Fruit fly (Drosophila melanogaster) Kc167 (cell line): ENCODE data around the gene Smyd3.

ENCODE experiments used
- Myc ChIP-seq: fragments of >200 bp; optimal IDR thresholded peaks from 2 replicates; lab custom pipeline; 2017; ENCODE audit warnings: missing external identifiers
- psq ChIP-seq: fragments of >200 bp; optimal IDR thresholded peaks from 2 replicates; lab custom pipeline; 2017; ENCODE audit warnings: missing external identifiers
- ttk ChIP-seq: sonication (Bioruptor generic); optimal IDR thresholded peaks from 2 replicates; lab custom pipeline; 2017; ENCODE audit warnings: missing external identifiers

DNA sequence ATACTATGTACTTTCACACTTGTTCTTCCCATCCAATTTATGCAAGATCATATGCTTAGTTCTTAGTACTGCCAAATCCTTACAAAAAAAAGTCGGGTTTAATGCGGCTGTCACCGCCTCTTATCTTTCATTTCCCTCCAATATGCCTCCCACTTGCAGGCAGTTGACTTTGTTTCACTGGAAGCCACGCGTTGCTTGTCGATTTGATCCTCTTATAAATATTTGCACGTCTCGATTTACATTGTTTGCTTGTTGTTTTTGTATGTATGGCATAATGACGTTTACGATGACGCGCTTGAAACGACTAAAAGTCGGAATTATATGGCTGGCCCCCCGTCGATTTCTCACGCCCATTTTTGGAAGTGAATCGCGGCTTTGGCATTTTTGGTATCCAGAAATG is 40.3 kb upstream of the Smyd3 start:
- TF ChIP-seq Myc (lab: Kevin White, UChicago) (no peak), psq (no peak), ttk (lab: Kevin White, UChicago) (no peak)
